Worm (Caenorhabditis elegans) whole organism, mixed stage, embryonic: Measurements from ENCODE around the gene F19C6.3.

Source experiments
- bed-3 ChIP-seq: fragments of 200-800 bp; sonication (Bioruptor generic); optimal IDR thresholded peaks from 3 replicates; lab custom pipeline; 2018; ENCODE audit warnings: mild to moderate bottlenecking, missing genetic modification characterization, moderate library complexity, missing compliant biosample characterization
- blmp-1 ChIP-seq: fragments of 150-350 bp; optimal IDR thresholded peaks from 2 replicates; lab custom pipeline; 2014; ENCODE audit warnings: missing biosample characterization, missing genetic modification characterization
- ces-1 ChIP-seq: fragments of 150-350 bp; optimal IDR thresholded peaks from 2 replicates; lab custom pipeline; 2014; ENCODE audit warnings: missing biosample characterization, missing genetic modification reagents, missing genetic modification characterization
- elt-1 ChIP-seq: sonication (generic microtip); optimal IDR thresholded peaks from 2 replicates; lab custom pipeline; 2017; ENCODE audit warnings: missing genetic modification characterization, mild to moderate bottlenecking, missing compliant biosample characterization, antibody characterized with exemption, moderate library complexity, borderline replicate concordance; ENCODE audit not compliant: insufficient read depth
- mab-5 ChIP-seq: fragments of 150-350 bp; optimal IDR thresholded peaks from 2 replicates; lab custom pipeline; 2014; ENCODE audit warnings: missing biosample characterization, missing genetic modification characterization
- mep-1 ChIP-seq: fragments of 150-350 bp; optimal IDR thresholded peaks from 2 replicates; lab custom pipeline; 2017; ENCODE audit warnings: missing biosample characterization, missing genetic modification reagents, missing genetic modification characterization, inconsistent platforms
- mls-2 ChIP-seq: sonication (generic microtip); optimal IDR thresholded peaks from 2 replicates; lab custom pipeline; 2016; ENCODE audit warnings: mild to moderate bottlenecking, missing genetic modification characterization, moderate library complexity, missing compliant biosample characterization
- nhr-76 ChIP-seq: sonication (generic microtip); optimal IDR thresholded peaks from 2 replicates; lab custom pipeline; 2017; ENCODE audit warnings: missing biosample characterization, missing genetic modification characterization
- pha-4 ChIP-seq: fragments of 150-350 bp; optimal IDR thresholded peaks from 2 replicates; lab custom pipeline; 2018; ENCODE audit warnings: missing biosample characterization, missing genetic modification reagents, missing genetic modification characterization
- unc-39 ChIP-seq: fragments of 150-350 bp; optimal IDR thresholded peaks from 2 replicates; lab custom pipeline; 2014; ENCODE audit warnings: missing biosample characterization, missing genetic modification characterization
- unc-62 ChIP-seq: fragments of 150-350 bp; optimal IDR thresholded peaks from 2 replicates; lab custom pipeline; 2014; ENCODE audit warnings: missing biosample characterization, missing genetic modification reagents, missing genetic modification characterization

DNA sequence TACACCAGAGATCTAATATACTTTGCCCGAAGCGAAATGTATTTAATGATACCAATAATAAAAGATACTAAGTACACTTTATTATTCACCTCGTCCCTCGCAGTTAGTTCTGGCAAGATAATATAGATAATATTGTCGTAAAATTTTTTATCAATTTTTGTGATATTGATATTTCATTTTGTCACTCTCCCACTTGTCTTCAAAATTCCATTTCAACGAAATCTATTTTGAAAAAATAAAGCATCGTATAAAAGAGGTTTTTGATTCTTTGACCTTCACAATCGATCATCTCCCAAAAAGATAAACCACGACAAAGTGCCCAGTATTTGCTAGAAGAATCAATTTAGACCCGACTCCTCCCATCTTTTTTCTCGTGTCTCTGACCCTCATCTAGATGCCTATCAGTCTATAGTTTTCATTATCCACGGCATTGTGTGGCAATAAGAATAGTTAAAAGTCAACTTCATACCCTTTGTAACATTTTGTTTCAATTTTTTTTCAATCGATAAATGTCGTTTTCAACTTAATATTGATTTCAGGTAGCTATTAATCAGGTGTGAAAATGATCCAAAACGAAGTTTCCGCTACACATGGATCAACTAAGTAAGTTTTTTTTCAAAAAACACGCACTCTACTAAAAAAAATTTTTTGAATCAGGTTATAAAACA lies 45.3 kb upstream of the F19C6.3 start, which contains the start of gene cbs-1:
- TF ChIP-seq mep-1 (no peak), mls-2 (no peak), nhr-76 (tag; lab: Kevin White, UChicago) (no peak), unc-62 (GFP tag; lab: Kevin White, UChicago) (no peak), ces-1 (GFP tag; lab: Kevin White, UChicago) (no peak), pha-4 (tag; lab: Kevin White, UChicago) (no peak), bed-3 (GFP tag; lab: Kevin White, UChicago) (no peak), blmp-1 (no peak), elt-1 (tag; lab: Kevin White, UChicago) (no peak), unc-39 (tag; lab: Kevin White, UChicago) (no peak), mab-5 (no peak)
